Worm (Caenorhabditis elegans) whole organism, L1 larva: ENCODE results near the gene pelo-1.

Experiments
- blmp-1 ChIP-seq: fragments of 150-350 bp; optimal IDR thresholded peaks from 2 replicates; lab custom pipeline; 2014; ENCODE audit warnings: missing biosample characterization, missing genetic modification characterization
- egl-27 ChIP-seq, 2 experiments: fragments of 150-350 bp in 1 of 2; sonication (generic microtip); optimal IDR thresholded peaks; 3 replicates each; lab custom pipeline; 2017 to 2018; ENCODE audit warnings: missing biosample characterization in 2 of 2, missing genetic modification characterization in 2 of 2, missing genetic modification reagents in 2 of 2
- fkh-4 ChIP-seq: sonication (generic microtip); optimal IDR thresholded peaks from 2 replicates; lab custom pipeline; 2016; ENCODE audit warnings: missing compliant biosample characterization, missing genetic modification characterization, borderline replicate concordance
- lin-13 ChIP-seq: fragments of 150-350 bp; optimal IDR thresholded peaks from 2 replicates; lab custom pipeline; 2014; ENCODE audit warnings: missing biosample characterization, missing genetic modification reagents, missing genetic modification characterization
- lsy-2 ChIP-seq, 2 experiments: fragments of 150-350 bp; optimal IDR thresholded peaks; 2 replicates each; lab custom pipeline; 2014; ENCODE audit warnings: missing biosample characterization in 2 of 2, missing genetic modification characterization in 2 of 2
- unc-130 ChIP-seq: fragments of 150-350 bp; optimal IDR thresholded peaks from 2 replicates; lab custom pipeline; 2017; ENCODE audit warnings: missing biosample characterization, missing genetic modification characterization, inconsistent platforms
- unc-62 ChIP-seq: fragments of 150-350 bp; optimal IDR thresholded peaks from 2 replicates; lab custom pipeline; 2014; ENCODE audit warnings: missing biosample characterization, missing genetic modification reagents, missing genetic modification characterization

DNA sequence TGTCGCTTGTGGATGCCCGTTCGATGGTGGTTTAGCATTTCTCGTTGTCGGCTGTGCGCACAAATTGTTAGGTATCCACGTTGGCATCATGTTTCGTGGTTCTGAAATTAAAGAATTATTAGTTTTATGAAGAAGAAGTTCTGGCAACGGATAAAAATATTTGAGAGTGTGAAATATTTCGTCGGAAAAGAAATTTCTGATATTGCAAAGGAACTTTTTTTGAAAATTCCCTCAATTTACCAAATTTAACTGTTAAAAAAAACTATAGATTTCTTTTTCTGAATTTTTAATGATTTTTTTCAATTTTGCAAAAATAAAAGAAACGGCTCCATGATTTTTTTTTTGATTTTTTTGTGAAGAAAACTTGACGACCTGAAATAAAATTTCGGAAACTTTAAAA lies 24.0 kb upstream of the pelo-1 start, which contains the start of gene mpk-1:
- TF ChIP-seq lin-13 (GFP tag; lab: Kevin White, UChicago) (no peak), unc-62 (GFP tag; lab: Kevin White, UChicago) (no peak), unc-130 (tag; lab: Kevin White, UChicago) (no peak), blmp-1 (tag; lab: Kevin White, UChicago) (no peak), lsy-2 (tag; optimal IDR thresholded peaks at IDR 0.05; lab: Kevin White, UChicago) (no peak), fkh-4 (tag; lab: Kevin White, UChicago) (no peak), egl-27 (tag; optimal IDR thresholded peaks at IDR 0.05; lab: Kevin White, UChicago) (no peak)
